Worm (Caenorhabditis elegans) whole organism, early embryonic: Measurements from ENCODE around the gene citk-1.
A peak's percentile ranks its signal among the peaks of the same experiment; 100 is the strongest.

Experiments used
- B0310.2 ChIP-seq: sonication (generic microtip); optimal IDR thresholded peaks from 2 replicates; lab custom pipeline; 2016; ENCODE audit warnings: mild to moderate bottlenecking, missing genetic modification characterization, missing compliant biosample characterization
- F13C5.2 ChIP-seq: sonication (generic microtip); optimal IDR thresholded peaks from 2 replicates; lab custom pipeline; 2017; ENCODE audit warnings: mild to moderate bottlenecking, missing genetic modification characterization, inconsistent platforms, missing compliant biosample characterization
- aly-1 ChIP-seq: sonication (generic microtip); optimal IDR thresholded peaks from 2 replicates; lab custom pipeline; 2016; ENCODE audit warnings: missing genetic modification characterization, missing compliant biosample characterization
- ama-1 ChIP-seq: fragments of 150-350 bp; optimal IDR thresholded peaks from 2 replicates; lab custom pipeline; 2014
- ceh-13 ChIP-seq: fragments of 200-800 bp; sonication (Bioruptor generic); optimal IDR thresholded peaks from 2 replicates; lab custom pipeline; 2018; ENCODE audit warnings: mild to moderate bottlenecking, missing genetic modification characterization, missing compliant biosample characterization
- ceh-36 ChIP-seq: sonication (generic microtip); optimal IDR thresholded peaks from 2 replicates; lab custom pipeline; 2016; ENCODE audit warnings: missing genetic modification characterization, inconsistent platforms, missing compliant biosample characterization
- ets-7 ChIP-seq: sonication (generic microtip); optimal IDR thresholded peaks from 2 replicates; lab custom pipeline; 2016; ENCODE audit warnings: missing genotype, missing genetic modification characterization, missing compliant biosample characterization
- flt-1 ChIP-seq: fragments of 200-800 bp; sonication (Bioruptor generic); IDR thresholded peaks from 2 replicates; pipeline ENCODE4 v1.3.6; 2022; ENCODE audit warnings: missing genetic modification characterization, missing compliant biosample characterization
- hmbx-1 ChIP-seq: sonication (generic microtip); optimal IDR thresholded peaks from 2 replicates; lab custom pipeline; 2016; ENCODE audit warnings: mild to moderate bottlenecking, missing genetic modification characterization, missing compliant biosample characterization
- hmg-4 ChIP-seq: fragments of 200-800 bp; sonication (Bioruptor generic); optimal IDR thresholded peaks from 2 replicates; lab custom pipeline; 2018; ENCODE audit warnings: mild to moderate bottlenecking, missing genetic modification characterization, missing compliant biosample characterization
- hnd-1 ChIP-seq: sonication (generic microtip); optimal IDR thresholded peaks from 2 replicates; lab custom pipeline; 2016; ENCODE audit warnings: missing genetic modification characterization, missing compliant biosample characterization
- pes-1 ChIP-seq: fragments of 200-800 bp; sonication (Bioruptor generic); IDR thresholded peaks from 2 replicates; pipeline ENCODE4 v1.3.6; 2022; ENCODE audit warnings: missing genetic modification reagents, missing genetic modification characterization, missing compliant biosample characterization
- scrt-1 ChIP-seq: fragments of 200-800 bp; sonication (Bioruptor generic); IDR thresholded peaks from 2 replicates; pipeline ENCODE4 v1.3.6; 2022; ENCODE audit warnings: missing genetic modification characterization, missing compliant biosample characterization
- sea-1 ChIP-seq: fragments of 200-800 bp; sonication (Bioruptor generic); conservative IDR thresholded peaks from 2 replicates; pipeline ENCODE4 v1.3.6; 2022; ENCODE audit warnings: missing genetic modification characterization, missing compliant biosample characterization
- tbx-11 ChIP-seq: fragments of 200-800 bp; sonication (Bioruptor generic); IDR thresholded peaks from 2 replicates; pipeline ENCODE4 v1.3.6; 2022; ENCODE audit warnings: missing genetic modification characterization, missing compliant biosample characterization
- tbx-37 ChIP-seq: fragments of 200-800 bp; sonication (Bioruptor generic); conservative IDR thresholded peaks from 2 replicates; pipeline ENCODE4 v1.3.6; 2022; ENCODE audit warnings: missing genetic modification reagents, missing genetic modification characterization, missing compliant biosample characterization
- tra-4 ChIP-seq: sonication (generic microtip); optimal IDR thresholded peaks from 2 replicates; lab custom pipeline; 2017; ENCODE audit warnings: missing genetic modification characterization, missing compliant biosample characterization

citk-1 gene

ce11 chrII:13908592-13908991 is at the start of gene citk-1:
Gene citk-1, plus strand, starts transcription at chrII:13908914.
- TF ChIP-seq flt-1 (GFP tag; lab: Robert Waterston, UW) = no peak
- no peak for TF ChIP-seq ceh-13 (GFP tag; lab: Kevin White, UChicago)
- 0 out of 2 replicates have a peak, but pooled peaks have one; percentile 15 for TF ChIP-seq tbx-37
- TF ChIP-seq ceh-36 (tag; lab: Kevin White, UChicago) = peak; percentile 29
- TF ChIP-seq hmg-4 (GFP tag; lab: Kevin White, UChicago) = no peak
- TF ChIP-seq ama-1 (lab: Kevin White, UChicago) = no peak
- no peak for TF ChIP-seq sea-1 (GFP tag; lab: Robert Waterston, UW)
- no peak for TF ChIP-seq ets-7
- TF ChIP-seq B0310.2 (tag; lab: Kevin White, UChicago) = no peak
- TF ChIP-seq F13C5.2 (tag; lab: Kevin White, UChicago) = peak; percentile 63

- TF ChIP-seq hmbx-1 (no peak), ceh-13 (GFP tag; lab: Kevin White, UChicago) (no peak), aly-1 (no peak), sea-1 (GFP tag; lab: Robert Waterston, UW) (0 out of 2 replicates have a peak, but pooled peaks have one; percentile 7), hnd-1 (tag; lab: Kevin White, UChicago) (no peak), tbx-37 (no peak)
Measured at ce11 chrII:13859847-13860246, 48.9 kb upstream of the citk-1 start.

DNA sequence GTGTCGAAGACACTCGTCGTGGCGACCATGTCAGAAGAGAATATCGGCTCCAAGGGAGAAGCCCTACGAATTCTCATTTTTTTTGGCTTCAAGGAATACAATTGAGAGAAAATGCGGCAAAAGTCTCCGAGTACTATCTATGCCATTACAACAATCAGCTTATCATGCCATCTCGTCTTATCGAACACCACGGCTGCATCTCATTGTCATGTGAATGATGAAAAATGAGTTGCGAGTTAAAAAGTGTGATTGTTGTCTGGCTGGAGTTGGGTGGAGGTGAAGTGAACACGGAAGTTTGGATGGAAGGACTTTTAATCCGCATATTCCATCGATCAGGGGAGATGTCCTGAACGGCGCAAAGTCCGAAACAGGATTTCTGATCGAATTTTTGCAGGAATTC is 47.8 kb upstream of the citk-1 start:
- TF ChIP-seq tbx-11 = no peak
- TF ChIP-seq hnd-1 (tag; lab: Kevin White, UChicago) = no peak
- no peak for TF ChIP-seq ceh-36 (tag; lab: Kevin White, UChicago)
- no peak for TF ChIP-seq ceh-13 (GFP tag; lab: Kevin White, UChicago)
- TF ChIP-seq B0310.2 (tag; lab: Kevin White, UChicago) = no peak
- no peak for TF ChIP-seq hmg-4 (GFP tag; lab: Kevin White, UChicago)
- no peak for TF ChIP-seq sea-1 (GFP tag; lab: Robert Waterston, UW)
- TF ChIP-seq F13C5.2 (tag; lab: Kevin White, UChicago) = no peak
- TF ChIP-seq pes-1 (GFP tag; lab: Robert Waterston, UW) = no peak
- no peak for TF ChIP-seq tra-4 (tag; lab: Kevin White, UChicago)
- no peak for TF ChIP-seq ama-1 (lab: Kevin White, UChicago)
- TF ChIP-seq aly-1 = no peak
- no peak for TF ChIP-seq hmbx-1
- no peak for TF ChIP-seq scrt-1 (GFP tag; lab: Robert Waterston, UW)
- no peak for TF ChIP-seq ets-7
- no peak for TF ChIP-seq flt-1 (GFP tag; lab: Robert Waterston, UW)
- TF ChIP-seq tbx-37 = no peak

ce11 chrII:13862453-13862852 is 46.3 kb upstream of the citk-1 start:
- TF ChIP-seq ceh-36 (tag; lab: Kevin White, UChicago) (no peak), scrt-1 (GFP tag; lab: Robert Waterston, UW) (no peak), ama-1 (lab: Kevin White, UChicago) (no peak), sea-1 (GFP tag; lab: Robert Waterston, UW) (no peak), ets-7 (no peak), tbx-37 (no peak), hmg-4 (GFP tag; lab: Kevin White, UChicago) (no peak), aly-1 (no peak), ceh-13 (GFP tag; lab: Kevin White, UChicago) (no peak), flt-1 (GFP tag; lab: Robert Waterston, UW) (no peak), hmbx-1 (no peak), tra-4 (tag; lab: Kevin White, UChicago) (no peak), tbx-11 (no peak), hnd-1 (tag; lab: Kevin White, UChicago) (no peak), B0310.2 (tag; lab: Kevin White, UChicago) (no peak), pes-1 (GFP tag; lab: Robert Waterston, UW) (no peak), F13C5.2 (tag; lab: Kevin White, UChicago) (no peak)

DNA sequence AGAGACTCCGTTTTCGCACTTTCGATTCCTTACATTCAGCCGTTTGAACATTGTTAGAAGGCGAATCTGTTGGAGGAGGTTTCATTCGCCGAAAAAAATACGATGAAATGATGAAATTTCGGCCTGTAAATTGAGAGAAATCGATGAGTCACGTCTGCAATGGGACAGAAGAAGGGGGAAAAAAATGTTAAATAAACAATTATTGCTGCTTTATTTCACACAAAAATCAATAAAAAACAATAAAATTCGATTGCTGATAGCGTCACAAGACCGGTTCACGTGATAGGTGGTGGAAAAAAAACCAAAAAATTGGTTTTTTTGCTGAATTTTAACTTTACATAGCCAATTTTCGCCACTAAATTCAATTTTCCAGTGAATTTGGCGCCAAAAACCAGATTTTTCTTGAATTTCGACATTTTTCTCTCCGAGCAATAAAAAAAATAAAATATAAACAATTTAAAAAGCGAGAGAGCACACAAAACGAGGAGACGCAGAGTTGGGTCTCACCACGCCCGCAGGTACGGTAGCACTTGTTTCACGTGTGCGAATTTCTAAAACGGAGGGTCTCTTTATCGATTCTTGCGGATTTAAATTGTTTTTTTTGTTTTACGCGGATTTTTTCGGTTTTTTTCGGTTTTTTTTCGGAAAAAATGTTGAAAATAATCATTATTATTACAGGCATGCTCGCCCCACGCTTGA is 36.4 kb upstream of the citk-1 start, which contains the start of the genes cup-14 and ndub-8:
Gene cup-14 (minus strand): TSS at position 51 of the 699 bp plus-strand sequence.
Gene ndub-8 (plus strand): TSS at position 679 of the 699 bp plus-strand sequence.
- TF ChIP-seq aly-1 (no peak), tbx-11 (no peak), pes-1 (GFP tag; lab: Robert Waterston, UW) (no peak), ceh-13 (GFP tag; lab: Kevin White, UChicago) (no peak), hmbx-1 (no peak), tbx-37 (no peak), F13C5.2 (tag; lab: Kevin White, UChicago) (peak; percentile 58), scrt-1 (GFP tag; lab: Robert Waterston, UW) (no peak), ama-1 (lab: Kevin White, UChicago) (no peak)

DNA sequence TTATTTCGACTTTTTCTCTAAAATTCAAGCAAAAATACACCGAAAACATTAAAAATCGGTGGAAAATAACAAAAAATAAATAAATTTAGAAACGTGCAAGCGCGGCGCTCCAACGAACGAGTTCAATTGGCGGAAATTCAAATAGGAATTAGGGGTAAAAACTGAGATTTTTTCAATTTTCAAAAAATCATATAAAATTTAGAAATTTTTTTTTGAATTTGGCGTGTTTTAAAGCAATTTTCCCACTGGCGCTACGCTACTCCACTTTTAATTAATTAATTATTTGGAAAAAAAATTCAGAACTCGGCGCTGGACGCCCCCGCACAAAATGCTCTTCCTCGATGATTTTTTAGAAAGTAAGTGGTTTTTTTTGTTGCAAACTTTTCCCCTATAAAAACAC is 33.0 kb upstream of the citk-1 start, which contains the start of gene ing-3:
Gene ing-3 (plus strand): TSS at position 301 of the 400 bp plus-strand sequence.
- TF ChIP-seq ceh-36 (tag; lab: Kevin White, UChicago) (no peak), sea-1 (GFP tag; lab: Robert Waterston, UW) (no peak), ets-7 (no peak), F13C5.2 (tag; lab: Kevin White, UChicago) (no peak), hnd-1 (tag; lab: Kevin White, UChicago) (no peak), tbx-37 (no peak), flt-1 (GFP tag; lab: Robert Waterston, UW) (no peak), ama-1 (lab: Kevin White, UChicago) (no peak), ceh-13 (GFP tag; lab: Kevin White, UChicago) (no peak), aly-1 (no peak)

- no peak for TF ChIP-seq aly-1
- no peak for TF ChIP-seq pes-1 (GFP tag; lab: Robert Waterston, UW)
- TF ChIP-seq ceh-13 (GFP tag; lab: Kevin White, UChicago) = no peak
- TF ChIP-seq ets-7 = no peak
- TF ChIP-seq ceh-36 (tag; lab: Kevin White, UChicago) = no peak
- no peak for TF ChIP-seq hnd-1 (tag; lab: Kevin White, UChicago)
- TF ChIP-seq flt-1 (GFP tag; lab: Robert Waterston, UW) = no peak
- no peak for TF ChIP-seq tra-4 (tag; lab: Kevin White, UChicago)
- TF ChIP-seq tbx-11 = no peak
- no peak for TF ChIP-seq B0310.2 (tag; lab: Kevin White, UChicago)
- no peak for TF ChIP-seq tbx-37
- no peak for TF ChIP-seq hmbx-1
- no peak for TF ChIP-seq sea-1 (GFP tag; lab: Robert Waterston, UW)
- no peak for TF ChIP-seq hmg-4 (GFP tag; lab: Kevin White, UChicago)
- TF ChIP-seq F13C5.2 (tag; lab: Kevin White, UChicago) = no peak
- TF ChIP-seq scrt-1 (GFP tag; lab: Robert Waterston, UW) = no peak
- TF ChIP-seq ama-1 (lab: Kevin White, UChicago) = no peak
Measured at ce11 chrII:13877994-13878393, 30.7 kb upstream of the citk-1 start.
